Fruit fly (Drosophila melanogaster): ENCODE measurements around the gene CG31219.

CG31219 gene

DNA sequence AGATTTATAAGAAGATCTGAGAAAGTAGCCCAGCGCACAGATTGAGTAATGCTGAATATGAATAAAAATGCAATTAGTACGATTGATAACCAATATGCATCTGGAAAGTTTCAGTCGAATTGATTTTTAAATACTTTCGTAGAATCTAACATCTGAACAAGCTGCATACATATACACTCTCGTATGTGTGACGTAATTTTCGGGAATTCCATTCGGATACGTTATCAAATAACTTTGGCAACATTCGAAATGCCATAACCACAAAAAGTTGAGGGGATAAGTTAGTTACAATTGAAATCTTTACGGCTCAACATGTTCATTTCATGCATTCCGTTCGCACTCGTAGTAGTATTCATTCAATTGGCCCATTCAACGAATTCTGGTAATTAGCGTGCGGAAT is at the start of gene CG31219:
Gene CG31219 (plus strand): TSS at position 301 of the 400 bp plus-strand sequence.
- no peak for TF ChIP-seq CG17801 (GFP tag; optimal IDR thresholded peaks at IDR 0.05; ENCODE audit: partially characterized antibody)

DNA sequence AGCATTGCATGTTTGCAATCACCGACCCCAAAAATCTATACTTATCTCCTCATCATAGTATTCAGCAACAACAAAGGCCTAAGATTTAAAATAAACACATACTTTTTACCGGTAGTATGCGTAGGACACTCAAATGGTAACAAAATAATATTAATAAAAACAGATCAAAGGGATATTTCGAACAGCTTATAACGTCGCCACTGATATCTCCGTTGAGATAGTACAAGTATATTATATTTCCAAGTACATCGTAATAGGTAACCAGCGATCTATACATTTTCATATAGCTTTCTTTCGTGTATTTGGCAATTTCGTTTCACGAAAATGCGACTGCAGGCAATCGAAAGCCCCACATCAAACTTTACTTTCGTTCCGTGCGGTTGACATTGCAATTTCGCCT is 47.8 kb upstream of the CG31219 start, which contains the start of gene CG7342:
Gene CG7342 (plus strand): TSS at position 380 of the 400 bp plus-strand sequence.
- TF ChIP-seq CG17801 (GFP tag; optimal IDR thresholded peaks at IDR 0.05; ENCODE audit: partially characterized antibody) = no peak

- no peak for TF ChIP-seq CG17801 (GFP tag; optimal IDR thresholded peaks at IDR 0.05; ENCODE audit: partially characterized antibody)
These were observed 43.9 kb upstream of the CG31219 start, which contains the start of gene CG17751 for dm6 chr3R:19606954-19607353. Gene CG17751 (plus strand): TSS chr3R:19607254.

DNA sequence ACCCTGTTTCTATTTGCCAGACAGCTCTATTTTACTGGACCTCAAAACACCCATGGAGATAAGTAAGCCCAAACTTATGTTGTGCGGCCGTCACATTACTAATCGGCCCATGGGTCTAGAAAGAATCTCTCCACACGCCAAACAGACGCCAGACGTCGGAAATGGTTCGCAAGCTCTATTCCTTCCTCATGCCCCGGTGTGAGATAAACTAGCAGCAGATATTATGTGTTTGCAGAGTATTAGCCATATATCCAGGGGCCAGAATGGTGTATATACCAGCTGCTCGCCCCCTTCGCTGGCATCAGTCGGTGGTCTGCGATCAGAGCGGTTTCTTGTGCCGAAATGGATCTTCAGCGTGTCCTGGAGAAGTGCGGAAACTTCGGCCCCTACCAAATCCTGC is 40.9 kb upstream of the CG31219 start, which contains the start of gene CG17752:
Gene CG17752 (plus strand): TSS at position 301 of the 400 bp plus-strand sequence.
- TF ChIP-seq CG17801 (GFP tag; optimal IDR thresholded peaks at IDR 0.05; ENCODE audit: partially characterized antibody) = no peak

DNA sequence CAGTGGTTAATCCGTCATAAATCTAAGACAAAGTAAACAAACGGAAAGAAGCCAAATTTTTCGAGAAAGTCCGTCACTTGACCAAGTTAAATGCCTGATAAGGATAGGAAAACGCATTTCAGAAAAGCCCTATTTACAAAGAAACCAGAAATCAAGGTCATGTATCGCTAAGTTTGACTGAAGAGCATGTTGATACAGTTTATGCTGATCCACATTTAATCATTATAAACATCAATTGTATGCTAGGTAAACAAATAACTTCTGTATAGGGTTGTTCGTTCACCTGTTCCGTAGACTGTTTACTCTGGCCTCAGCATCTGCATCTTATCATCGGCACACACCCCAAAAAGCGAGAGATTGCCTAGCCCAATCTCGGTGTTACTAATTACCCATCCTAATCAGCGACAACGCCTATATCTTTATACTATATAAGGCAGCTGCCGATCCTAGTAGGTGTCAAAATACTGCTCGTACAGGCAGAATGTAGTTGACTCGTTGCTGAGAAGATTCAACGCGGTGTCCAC is 37.8 kb upstream of the CG31219 start, which contains the start of gene CG16727:
Gene CG16727 (plus strand): TSS at position 474 of the 524 bp plus-strand sequence.
- no peak for TF ChIP-seq CG17801 (GFP tag; optimal IDR thresholded peaks at IDR 0.05; ENCODE audit: partially characterized antibody)

DNA sequence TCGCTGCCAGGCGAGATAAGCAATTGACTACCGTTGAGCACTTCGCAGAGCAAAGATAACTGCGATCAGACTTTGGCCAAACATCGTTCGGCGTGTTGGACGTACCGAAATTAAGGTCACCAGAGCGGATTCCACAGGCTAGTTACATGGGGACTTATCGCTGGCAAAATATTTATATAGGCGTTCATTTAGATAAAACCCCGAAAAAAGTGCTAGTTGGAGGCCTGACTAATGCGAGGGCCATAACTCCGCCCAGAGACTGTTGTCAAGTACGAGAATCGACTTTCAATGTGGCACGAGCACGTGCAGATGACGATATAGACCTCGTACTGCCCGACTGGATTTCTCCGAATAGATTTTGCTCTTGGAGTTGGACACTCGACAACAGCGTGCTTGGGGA is 30.9 kb upstream of the CG31219 start:
- no peak for TF ChIP-seq CG17801 (GFP tag; optimal IDR thresholded peaks at IDR 0.05; ENCODE audit: partially characterized antibody)

DNA sequence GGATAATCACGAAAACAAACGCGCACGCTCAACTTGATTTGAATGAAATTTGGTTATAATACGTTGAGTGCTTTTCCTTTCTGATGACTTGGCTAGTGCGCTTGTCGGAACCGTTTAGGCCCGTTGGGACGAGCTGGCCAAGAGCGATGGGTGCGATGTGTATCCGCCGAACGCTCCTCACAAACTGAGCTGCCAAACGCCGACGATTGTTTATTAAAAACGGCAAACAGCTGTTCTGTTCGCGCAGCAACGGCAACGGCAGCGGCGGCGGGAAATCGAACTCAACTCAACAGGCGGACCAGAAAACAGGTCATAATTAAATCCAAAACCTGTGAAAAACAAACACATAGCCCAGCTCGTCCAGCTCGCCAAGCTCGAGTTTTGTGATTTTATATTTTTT is 29.9 kb upstream of the CG31219 start:
- no peak for TF ChIP-seq CG17801 (GFP tag; optimal IDR thresholded peaks at IDR 0.05; ENCODE audit: partially characterized antibody)

DNA sequence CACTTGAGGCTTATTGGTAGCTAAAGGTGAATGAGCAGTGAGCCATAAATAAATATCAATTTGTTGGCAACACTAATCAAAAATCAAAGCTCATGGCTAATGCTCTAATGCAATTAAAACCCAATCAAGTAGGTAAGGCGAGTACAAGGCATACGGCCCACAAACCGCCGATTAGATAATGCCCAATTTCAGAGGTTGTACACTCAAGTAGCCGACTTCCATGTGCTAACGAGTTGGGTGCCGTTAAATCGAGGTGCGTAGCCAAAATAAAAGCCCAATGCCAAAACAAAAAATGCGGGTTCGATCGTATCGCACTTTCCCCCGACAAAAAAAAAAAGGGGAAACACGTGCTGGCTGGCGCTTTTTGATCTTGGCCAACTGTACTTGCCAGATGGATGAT is 28.8 kb upstream of the CG31219 start:
- TF ChIP-seq CG17801 (GFP tag; optimal IDR thresholded peaks at IDR 0.05; ENCODE audit: partially characterized antibody) = no peak

DNA sequence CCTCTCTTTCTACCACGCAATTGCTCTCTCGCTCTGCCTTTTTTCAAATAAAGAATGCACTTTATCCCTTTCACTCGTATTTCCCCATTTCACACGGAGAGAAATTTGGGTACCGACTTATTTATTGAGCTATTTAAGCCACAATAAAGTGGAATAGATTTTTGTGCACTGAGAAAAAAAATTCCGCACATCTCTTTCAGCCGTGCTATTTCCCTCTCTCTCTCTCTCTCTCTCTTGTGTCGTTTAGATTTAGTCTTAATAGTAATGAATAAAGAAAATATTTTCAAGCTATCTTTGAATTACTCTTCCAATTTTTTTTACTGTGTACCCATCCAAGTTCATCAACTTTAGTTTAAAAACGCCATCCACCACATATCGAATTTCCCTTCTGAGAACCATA is 27.2 kb upstream of the CG31219 start:
- TF ChIP-seq CG17801 (GFP tag; optimal IDR thresholded peaks at IDR 0.05; ENCODE audit: partially characterized antibody) = peak; percentile 73

DNA sequence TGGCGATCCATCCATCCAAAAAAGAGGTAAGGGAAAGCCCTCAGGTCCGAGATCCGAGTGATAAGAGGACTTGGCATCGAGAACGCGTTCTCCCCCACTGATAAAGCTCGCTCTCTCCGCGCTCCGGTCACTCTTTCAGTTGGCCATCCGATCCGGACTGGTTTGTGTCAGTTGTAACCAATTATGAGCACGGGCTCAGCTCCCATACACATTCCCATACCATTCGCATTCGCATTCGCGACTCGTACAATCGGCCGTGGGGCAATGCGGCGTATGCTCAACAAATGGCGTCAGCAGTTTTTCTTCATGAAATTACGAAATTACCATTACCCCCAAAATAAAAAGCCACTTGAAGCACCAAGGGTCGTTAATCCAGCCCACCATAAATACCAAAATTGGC is 26.3 kb upstream of the CG31219 start:
- TF ChIP-seq CG17801 (GFP tag; optimal IDR thresholded peaks at IDR 0.05; ENCODE audit: partially characterized antibody) = no peak

DNA sequence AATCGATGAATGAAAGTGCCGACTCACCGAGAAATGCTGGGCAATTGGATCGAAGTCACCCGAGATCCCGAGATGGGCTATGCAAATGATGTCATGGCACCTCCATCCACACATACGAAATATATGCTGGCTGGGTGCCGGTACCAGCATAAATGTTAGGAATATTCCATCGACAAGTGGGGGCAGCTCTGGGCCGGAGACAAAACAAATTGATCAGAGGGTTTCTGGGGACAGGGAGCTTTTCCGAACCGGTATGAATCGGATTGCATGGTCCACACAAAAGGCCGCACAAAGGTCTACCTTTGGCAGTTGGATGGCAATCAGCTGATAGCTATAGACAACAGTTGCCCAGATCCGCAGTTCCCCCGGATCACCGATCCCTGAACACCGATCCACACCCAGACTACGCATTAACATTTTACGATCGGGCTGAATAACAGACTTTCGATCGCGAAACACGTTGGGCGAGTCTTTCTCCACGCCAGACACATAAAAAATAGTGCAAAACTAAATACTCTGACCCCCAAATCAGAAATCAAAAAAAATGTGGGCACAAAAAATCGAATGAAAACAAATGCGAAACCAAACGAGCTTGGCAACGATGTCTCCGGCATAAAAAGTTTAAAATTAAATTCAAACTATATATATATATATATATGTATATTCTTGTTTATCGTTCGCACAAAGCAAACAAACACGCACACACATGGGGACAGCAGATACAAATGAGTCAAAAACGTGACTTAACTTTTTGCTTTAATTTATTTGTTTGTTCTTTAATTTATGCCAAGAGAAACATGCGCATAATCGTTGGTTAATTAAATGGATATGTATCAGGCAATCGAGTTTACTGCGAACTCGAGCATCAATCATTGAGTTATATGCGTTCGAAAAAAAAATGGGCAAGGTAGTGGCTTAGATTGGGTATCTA is 25.3 kb upstream of the CG31219 start:
- TF ChIP-seq CG17801 (GFP tag; optimal IDR thresholded peaks at IDR 0.05; ENCODE audit: partially characterized antibody) = no peak

dm6 chr3R:19627792-19628522 is 22.9 kb upstream of the CG31219 start:
- TF ChIP-seq CG17801 (GFP tag; optimal IDR thresholded peaks at IDR 0.05; ENCODE audit: partially characterized antibody) = peak; percentile 29

dm6 chr3R:19632685-19633116 is 18.1 kb upstream of the CG31219 start, which contains the start of gene CG6231:
Gene CG6231 (minus strand): TSS chr3R:19632718.
- no peak for TF ChIP-seq CG17801 (GFP tag; optimal IDR thresholded peaks at IDR 0.05; ENCODE audit: partially characterized antibody)

DNA sequence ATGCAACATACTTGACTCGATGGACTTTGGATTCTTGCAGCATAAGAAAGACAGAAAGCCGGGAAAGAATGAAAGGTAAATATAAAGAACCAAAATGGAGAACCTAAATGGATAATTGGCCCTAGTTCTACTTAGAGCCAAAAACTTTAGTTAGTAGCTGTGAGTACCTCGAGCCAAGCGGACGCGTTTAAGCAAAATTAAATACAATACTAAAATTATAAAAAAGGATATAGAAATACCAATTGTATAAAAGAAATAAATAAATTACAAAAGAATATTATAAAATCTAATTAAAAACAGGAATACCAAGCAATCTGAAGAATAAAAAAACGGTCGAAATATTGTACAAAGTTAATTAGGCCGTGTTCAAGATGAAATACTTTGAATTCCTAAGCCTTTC is 16.2 kb upstream of the CG31219 start, which contains the start of gene CG34138:
Gene CG34138 (plus strand): TSS at position 301 of the 400 bp plus-strand sequence.
- TF ChIP-seq CG17801 (GFP tag; optimal IDR thresholded peaks at IDR 0.05; ENCODE audit: partially characterized antibody) = no peak

dm6 chr3R:19638004-19638403 is 12.8 kb upstream of the CG31219 start:
- no peak for TF ChIP-seq CG17801 (GFP tag; optimal IDR thresholded peaks at IDR 0.05; ENCODE audit: partially characterized antibody)
